Fruit fly (Drosophila melanogaster) whole organism, pupa: ENCODE results near the gene Ir67c.

ENCODE experiments used
- CG10348 ChIP-seq: fragments of 200-800 bp; sonication (Bioruptor generic); IDR thresholded peaks from 2 replicates; pipeline ENCODE4 v1.3.6; 2022; ENCODE audit warnings: missing biosample characterization, missing genetic modification characterization
- CG12605 ChIP-seq: fragments of 200-800 bp; sonication (Bioruptor generic); IDR thresholded peaks from 2 replicates; pipeline ENCODE4 v1.3.6; 2022; ENCODE audit warnings: missing biosample characterization, missing genetic modification characterization
- CG13204 ChIP-seq: fragments of 200-800 bp; sonication (Bioruptor generic); optimal IDR thresholded peaks from 2 replicates; lab custom pipeline; 2018; ENCODE audit warnings: missing biosample characterization, mild to moderate bottlenecking, missing genetic modification characterization, moderate library complexity
- CG14655 ChIP-seq: fragments of 200-800 bp; sonication (Bioruptor generic); optimal IDR thresholded peaks from 3 replicates; lab custom pipeline; 2017; ENCODE audit warnings: mild to moderate bottlenecking, missing biosample characterization, missing genetic modification reagents, missing genetic modification characterization
- CG15710 ChIP-seq: fragments of 200-800 bp; sonication (Bioruptor generic); optimal IDR thresholded peaks from 2 replicates; lab custom pipeline; 2018; ENCODE audit warnings: missing biosample characterization, mild to moderate bottlenecking, missing genetic modification characterization, moderate library complexity
- CG17806 ChIP-seq: fragments of 200-800 bp; sonication (Bioruptor generic); optimal IDR thresholded peaks from 2 replicates; lab custom pipeline; 2018; ENCODE audit warnings: missing biosample characterization, mild to moderate bottlenecking, missing genetic modification characterization, moderate library complexity
- CG32121 ChIP-seq: fragments of 200-800 bp; sonication (Bioruptor generic); IDR thresholded peaks from 2 replicates; pipeline ENCODE4 v1.3.6; 2022; ENCODE audit warnings: missing biosample characterization, missing genetic modification characterization
- CG34367 ChIP-seq: fragments of 200-800 bp; sonication (Bioruptor generic); optimal IDR thresholded peaks from 2 replicates; lab custom pipeline; 2018; ENCODE audit warnings: missing biosample characterization, mild to moderate bottlenecking, missing genetic modification characterization
- CG4496 ChIP-seq: fragments of 200-800 bp; sonication (Bioruptor generic); IDR thresholded peaks from 3 replicates; pipeline ENCODE4 v1.3.6; 2022; ENCODE audit warnings: missing biosample characterization, missing genetic modification characterization
- CG8159 ChIP-seq: fragments of 200-800 bp; sonication (Bioruptor generic); optimal IDR thresholded peaks from 3 replicates; lab custom pipeline; 2018; ENCODE audit warnings: missing biosample characterization, mild to moderate bottlenecking, missing genetic modification characterization, moderate library complexity
- CG8301 ChIP-seq: fragments of 200-800 bp; sonication (Bioruptor generic); optimal IDR thresholded peaks from 2 replicates; lab custom pipeline; 2018; ENCODE audit warnings: missing biosample characterization, mild to moderate bottlenecking, missing genetic modification characterization
- CG9948 ChIP-seq: fragments of 200-800 bp; sonication (Bioruptor generic); optimal IDR thresholded peaks from 2 replicates; lab custom pipeline; 2018; ENCODE audit warnings: missing biosample characterization, mild to moderate bottlenecking, missing genetic modification characterization, moderate library complexity
- D1 ChIP-seq: fragments of 200-800 bp; sonication (Bioruptor generic); optimal IDR thresholded peaks from 2 replicates; lab custom pipeline; 2018; ENCODE audit warnings: missing biosample characterization, mild to moderate bottlenecking, missing genetic modification characterization, moderate library complexity
- EcR ChIP-seq: fragments of 200-800 bp; sonication (Bioruptor generic); optimal IDR thresholded peaks from 3 replicates; lab custom pipeline; 2019; ENCODE audit warnings: missing biosample characterization, missing genetic modification characterization, mild to moderate bottlenecking, moderate library complexity, missing genetic modification reagents
- Ets98B ChIP-seq: fragments of 200-800 bp; sonication (Bioruptor generic); IDR thresholded peaks from 2 replicates; pipeline ENCODE4 v1.3.6; 2022; ENCODE audit warnings: missing biosample characterization, missing genetic modification characterization
- Pif1A ChIP-seq: fragments of 200-800 bp; sonication (Bioruptor generic); optimal IDR thresholded peaks from 3 replicates; lab custom pipeline; 2016; ENCODE audit warnings: missing biosample characterization, missing genetic modification characterization
- Pif1B ChIP-seq: fragments of 200-800 bp; sonication (Bioruptor generic); optimal IDR thresholded peaks from 3 replicates; lab custom pipeline; 2016; ENCODE audit warnings: missing biosample characterization, missing genetic modification characterization
- Snoo ChIP-seq: fragments of 200-800 bp; sonication (Bioruptor generic); optimal IDR thresholded peaks from 3 replicates; lab custom pipeline; 2017; ENCODE audit warnings: missing biosample characterization, mild to moderate bottlenecking, missing genetic modification characterization, inconsistent platforms
- fd96Ca ChIP-seq: fragments of 200-800 bp; sonication (Bioruptor generic); IDR thresholded peaks from 3 replicates; pipeline ENCODE4 v1.3.6; 2022; ENCODE audit warnings: missing biosample characterization, missing genetic modification characterization
- gl ChIP-seq: fragments of 200-800 bp; sonication (Bioruptor generic); optimal IDR thresholded peaks from 2 replicates; lab custom pipeline; 2018; ENCODE audit warnings: missing biosample characterization, mild to moderate bottlenecking, missing genetic modification characterization
- rn ChIP-seq: fragments of 200-800 bp; sonication (Bioruptor generic); IDR thresholded peaks from 2 replicates; pipeline ENCODE4 v1.3.6; 2022; ENCODE audit warnings: missing biosample characterization, missing genetic modification characterization

Ir67c gene

DNA sequence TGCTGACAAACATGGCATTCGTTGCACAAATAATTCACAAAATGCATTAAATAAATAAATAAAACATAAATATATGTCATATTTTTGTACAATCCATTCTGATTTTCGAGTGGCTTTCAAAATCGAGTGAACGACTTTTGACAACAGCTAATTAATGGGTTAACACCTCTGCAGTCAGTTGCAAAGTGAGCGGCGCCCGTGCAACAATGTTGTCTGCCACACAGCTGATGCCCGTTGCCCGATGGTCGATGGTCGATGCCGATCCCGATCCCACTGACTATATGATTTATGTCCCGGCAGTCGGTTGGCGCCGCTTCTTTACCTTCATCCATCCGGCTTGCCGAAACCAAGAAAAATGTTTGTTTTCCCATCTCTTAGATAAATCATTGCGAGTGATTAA is 25.2 kb upstream of the Ir67c start:
- TF ChIP-seq CG13204 (GFP tag; lab: Kevin White, UChicago), result no peak
- no peak for TF ChIP-seq CG34367
- TF ChIP-seq CG9948 (tag; lab: Kevin White, UChicago), result no peak
- TF ChIP-seq CG32121, result no peak
- TF ChIP-seq CG15710 (tag; lab: Kevin White, UChicago), result no peak
- TF ChIP-seq CG14655 (GFP tag; lab: Kevin White, UChicago), result no peak
- no peak for TF ChIP-seq EcR (GFP tag; lab: Kevin White, UChicago)
- TF ChIP-seq CG8159 (tag; lab: Kevin White, UChicago), result no peak
- no peak for TF ChIP-seq fd96Ca
- no peak for TF ChIP-seq rn (GFP tag; lab: Robert Waterston, UW)
- TF ChIP-seq gl (tag; lab: Kevin White, UChicago), result no peak
- TF ChIP-seq CG17806 (tag; lab: Kevin White, UChicago), result no peak
- TF ChIP-seq Snoo (tag; lab: Kevin White, UChicago), result no peak
- TF ChIP-seq Pif1A, result no peak
- no peak for TF ChIP-seq CG10348

DNA sequence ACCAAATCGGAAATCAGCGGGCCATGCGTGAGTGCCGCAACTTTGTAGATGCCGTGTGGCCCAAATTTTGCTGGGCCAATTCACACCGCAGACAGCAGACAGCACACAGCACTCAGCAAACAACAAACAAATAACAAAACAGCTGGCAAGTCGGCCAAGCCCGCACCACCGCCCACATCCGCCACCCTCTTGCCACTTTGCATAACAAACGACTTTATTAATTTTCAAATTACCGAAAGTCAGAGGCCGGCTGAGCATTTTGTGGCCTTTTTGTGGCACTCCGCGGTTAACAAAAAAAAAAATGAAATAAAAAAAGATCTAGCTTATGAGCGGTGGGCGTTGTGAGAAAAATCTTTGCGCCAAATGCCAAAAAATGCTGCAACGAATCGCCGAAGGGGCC is 15.8 kb upstream of the Ir67c start:
- no peak for TF ChIP-seq Ets98B
- TF ChIP-seq CG17806 (tag; lab: Kevin White, UChicago), result no peak
- no peak for TF ChIP-seq gl (tag; lab: Kevin White, UChicago)
- no peak for TF ChIP-seq CG12605 (GFP tag; lab: Robert Waterston, UW)
- no peak for TF ChIP-seq CG14655 (GFP tag; lab: Kevin White, UChicago)
- no peak for TF ChIP-seq Snoo (tag; lab: Kevin White, UChicago)
- no peak for TF ChIP-seq CG13204 (GFP tag; lab: Kevin White, UChicago)
- no peak for TF ChIP-seq CG8301 (tag; lab: Kevin White, UChicago)
- TF ChIP-seq EcR (GFP tag; lab: Kevin White, UChicago), result no peak
- TF ChIP-seq CG32121, result no peak

dm6 chr3L:10446998-10447397 is 13.1 kb upstream of the Ir67c start:
- TF ChIP-seq CG17806 (tag; lab: Kevin White, UChicago), result peak; percentile 13
- TF ChIP-seq CG32121, result peak; percentile 58
- TF ChIP-seq Snoo (tag; lab: Kevin White, UChicago), result no peak
- TF ChIP-seq Pif1A, result peak; percentile 13
- TF ChIP-seq fd96Ca, result peak; percentile 64; the same call in 2 of the 3 replicates
- TF ChIP-seq Ets98B, result peak; percentile 59
- TF ChIP-seq Pif1B, result no peak
- TF ChIP-seq CG8159 (tag; lab: Kevin White, UChicago), result peak; percentile 10
- TF ChIP-seq EcR (GFP tag; lab: Kevin White, UChicago), result no peak
- TF ChIP-seq CG4496 (GFP tag; lab: Robert Waterston, UW), result peak; percentile 51; the same call in 2 of the 3 replicates
- TF ChIP-seq CG12605 (GFP tag; lab: Robert Waterston, UW), result no peak
- peak; percentile 55 for TF ChIP-seq CG14655 (GFP tag; lab: Kevin White, UChicago)
- TF ChIP-seq CG9948 (tag; lab: Kevin White, UChicago), result peak; percentile 2
- peak; percentile 47 for TF ChIP-seq CG8301 (tag; lab: Kevin White, UChicago)

- TF ChIP-seq CG13204 (GFP tag; lab: Kevin White, UChicago), result no peak
- TF ChIP-seq CG8159 (tag; lab: Kevin White, UChicago), result peak; percentile 38
- no peak for TF ChIP-seq gl (tag; lab: Kevin White, UChicago)
- no peak for TF ChIP-seq CG12605 (GFP tag; lab: Robert Waterston, UW)
- no peak for TF ChIP-seq Pif1B
- TF ChIP-seq CG17806 (tag; lab: Kevin White, UChicago), result peak; percentile 30
- TF ChIP-seq CG10348, result no peak
- TF ChIP-seq EcR (GFP tag; lab: Kevin White, UChicago), result no peak
- no peak for TF ChIP-seq Snoo (tag; lab: Kevin White, UChicago)
- TF ChIP-seq CG32121, result 0 out of 2 replicates have a peak, but pooled peaks have one; percentile 28
- TF ChIP-seq CG4496 (GFP tag; lab: Robert Waterston, UW), result peak; percentile 26; the same call in 1 of the 3 replicates
- peak; percentile 38 for TF ChIP-seq CG8301 (tag; lab: Kevin White, UChicago)
- TF ChIP-seq CG15710 (tag; lab: Kevin White, UChicago), result peak; percentile 47
- TF ChIP-seq Pif1A, result no peak
- 0 out of 2 replicates have a peak, but pooled peaks have one; percentile 25 for TF ChIP-seq rn (GFP tag; lab: Robert Waterston, UW)
- TF ChIP-seq D1 (tag; lab: Kevin White, UChicago), result no peak
- TF ChIP-seq CG14655 (GFP tag; lab: Kevin White, UChicago), result peak; percentile 47
- TF ChIP-seq Ets98B, result peak; percentile 61
- TF ChIP-seq CG9948 (tag; lab: Kevin White, UChicago), result peak; percentile 41
- TF ChIP-seq CG34367, result peak; percentile 16
Measured at dm6 chr3L:10443958-10444357, 10.1 kb upstream of the Ir67c start.

dm6 chr3L:10442486-10442885 is 8.6 kb upstream of the Ir67c start:
- 0 out of 2 replicates have a peak, but pooled peaks have one; percentile 12 for TF ChIP-seq CG32121
- TF ChIP-seq CG34367, result no peak
- no peak for TF ChIP-seq fd96Ca

DNA sequence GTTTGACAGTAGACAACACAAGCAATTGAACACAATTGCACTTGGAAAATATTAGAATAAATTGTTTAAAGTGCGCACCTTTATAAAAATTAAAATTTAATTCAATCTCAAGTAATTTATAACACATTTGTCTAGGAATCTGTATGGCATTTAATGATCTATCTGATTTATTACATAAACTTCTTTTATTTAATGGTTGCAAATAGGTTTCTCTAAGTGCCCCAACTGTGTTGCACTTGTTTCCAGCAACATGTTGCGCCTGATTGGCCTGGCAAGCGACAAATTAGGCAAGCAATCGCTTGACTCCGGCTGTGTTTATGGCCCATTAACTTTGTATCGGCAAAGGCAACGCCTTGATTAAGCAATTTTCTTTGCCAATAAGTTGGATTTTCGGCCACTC is 6.6 kb upstream of the Ir67c start:
- TF ChIP-seq EcR (GFP tag; lab: Kevin White, UChicago) (no peak), CG15710 (tag; lab: Kevin White, UChicago) (no peak), CG32121 (peak; percentile 46; the same call in 1 of the 2 replicates), Ets98B (peak; percentile 37), CG8159 (tag; lab: Kevin White, UChicago) (no peak), CG8301 (tag; lab: Kevin White, UChicago) (no peak), CG14655 (GFP tag; lab: Kevin White, UChicago) (no peak), Snoo (tag; lab: Kevin White, UChicago) (no peak), CG10348 (no peak), D1 (tag; lab: Kevin White, UChicago) (no peak), CG12605 (GFP tag; lab: Robert Waterston, UW) (0 out of 2 replicates have a peak, but pooled peaks have one; percentile 22), fd96Ca (no peak), CG9948 (tag; lab: Kevin White, UChicago) (no peak), CG4496 (GFP tag; lab: Robert Waterston, UW) (peak; percentile 53; the same call in 1 of the 3 replicates), gl (tag; lab: Kevin White, UChicago) (no peak), CG13204 (GFP tag; lab: Kevin White, UChicago) (no peak), Pif1B (no peak)
